Worm (Caenorhabditis elegans) whole organism, L1 larva: ENCODE data around the gene ttr-5.

Source experiments
- C04F5.9 ChIP-seq: sonication (generic microtip); optimal IDR thresholded peaks from 2 replicates; lab custom pipeline; 2016; ENCODE audit warnings: missing genetic modification characterization, missing compliant biosample characterization
- C16A3.4 ChIP-seq: fragments of 150-350 bp; optimal IDR thresholded peaks from 2 replicates; lab custom pipeline; 2014; ENCODE audit warnings: missing biosample characterization, missing genetic modification characterization
- F16B12.6 ChIP-seq: fragments of 150-350 bp; optimal IDR thresholded peaks from 2 replicates; lab custom pipeline; 2014; ENCODE audit warnings: missing biosample characterization, missing genetic modification characterization
- aha-1 ChIP-seq: fragments of 150-350 bp; optimal IDR thresholded peaks from 2 replicates; lab custom pipeline; 2014; ENCODE audit warnings: missing biosample characterization, missing genetic modification characterization
- alr-1 ChIP-seq: fragments of 200-800 bp; sonication (Bioruptor generic); optimal IDR thresholded peaks from 2 replicates; lab custom pipeline; 2018; ENCODE audit warnings: borderline replicate concordance, mild to moderate bottlenecking, missing genetic modification characterization, missing compliant biosample characterization
- ama-1 ChIP-seq: fragments of 150-350 bp; optimal IDR thresholded peaks from 2 replicates; lab custom pipeline; 2014
- blmp-1 ChIP-seq: fragments of 150-350 bp; optimal IDR thresholded peaks from 2 replicates; lab custom pipeline; 2014; ENCODE audit warnings: missing biosample characterization, missing genetic modification characterization
- ceh-63 ChIP-seq: fragments of 200-800 bp; sonication (Bioruptor generic); optimal IDR thresholded peaks from 2 replicates; lab custom pipeline; 2018; ENCODE audit warnings: mild to moderate bottlenecking, missing genetic modification characterization, missing compliant biosample characterization
- ceh-8 ChIP-seq: fragments of 200-800 bp; sonication (Bioruptor generic); optimal IDR thresholded peaks from 2 replicates; lab custom pipeline; 2018; ENCODE audit warnings: mild to moderate bottlenecking, missing genetic modification characterization, moderate library complexity, missing compliant biosample characterization
- ceh-82 ChIP-seq, 3 experiments: fragments of 150-350 bp in 1 of 3; sonication (generic microtip) in 2 of 3; optimal IDR thresholded peaks; 2 replicates each; lab custom pipeline; 2014 to 2017; ENCODE audit warnings: missing biosample characterization in 3 of 3, missing genetic modification characterization in 3 of 3
- ceh-88 ChIP-seq: fragments of 200-800 bp; sonication (Bioruptor generic); IDR thresholded peaks from 2 replicates; pipeline ENCODE4 v1.3.6; 2022; ENCODE audit warnings: missing genetic modification characterization, missing compliant biosample characterization
- ces-1 ChIP-seq: fragments of 150-350 bp; optimal IDR thresholded peaks from 2 replicates; lab custom pipeline; 2014; ENCODE audit warnings: missing biosample characterization, missing genetic modification reagents, missing genetic modification characterization
- dpl-1 ChIP-seq, 3 experiments: fragments of 150-350 bp in 2 of 3; sonication (generic microtip) in 1 of 3; optimal IDR thresholded peaks; 2 replicates each; lab custom pipeline; 2014 to 2017; ENCODE audit warnings: missing biosample characterization in 3 of 3, missing genetic modification characterization in 3 of 3, missing genetic modification reagents in 3 of 3
- efl-1 ChIP-seq, 4 experiments: fragments of 150-350 bp; optimal IDR thresholded peaks in 3 of 4; peaks in 1 of 4; 1 replicate in 1 of 4; 2 replicates in 3 of 4; lab custom pipeline; 2014; ENCODE audit warnings: missing biosample characterization in 2 of 4, missing genetic modification characterization in 2 of 4, missing genetic modification reagents in 2 of 4
- egl-13 ChIP-seq: sonication (generic microtip); optimal IDR thresholded peaks from 2 replicates; lab custom pipeline; 2016; ENCODE audit warnings: missing genotype, missing genetic modification reagents, missing genetic modification characterization, missing compliant biosample characterization
- fkh-10 ChIP-seq: sonication (generic microtip); optimal IDR thresholded peaks from 2 replicates; lab custom pipeline; 2017; ENCODE audit warnings: missing biosample characterization, missing genetic modification reagents, missing genetic modification characterization
- fkh-4 ChIP-seq: sonication (generic microtip); optimal IDR thresholded peaks from 2 replicates; lab custom pipeline; 2016; ENCODE audit warnings: missing compliant biosample characterization, missing genetic modification characterization, borderline replicate concordance
- fkh-8 ChIP-seq: sonication (generic microtip); optimal IDR thresholded peaks from 2 replicates; lab custom pipeline; 2016; ENCODE audit warnings: mild to moderate bottlenecking, missing genetic modification characterization, missing compliant biosample characterization
- grh-1 ChIP-seq: fragments of 200-800 bp; sonication (Bioruptor generic); IDR thresholded peaks from 2 replicates; pipeline ENCODE4 v1.3.6; 2022; ENCODE audit warnings: missing genetic modification reagents, missing genetic modification characterization, missing compliant biosample characterization
- hlh-17 ChIP-seq: fragments of 200-800 bp; sonication (Bioruptor generic); optimal IDR thresholded peaks from 2 replicates; lab custom pipeline; 2018; ENCODE audit warnings: missing genetic modification characterization, mild to moderate bottlenecking, missing compliant biosample characterization, moderate library complexity, borderline replicate concordance
- hpl-2 ChIP-seq: fragments of 150-350 bp; optimal IDR thresholded peaks from 2 replicates; lab custom pipeline; 2014; ENCODE audit warnings: missing biosample characterization, missing genetic modification reagents, missing genetic modification characterization
- irx-1 ChIP-seq: sonication (generic microtip); optimal IDR thresholded peaks from 2 replicates; lab custom pipeline; 2016; ENCODE audit warnings: missing genetic modification characterization, missing compliant biosample characterization
- lin-14 ChIP-seq: fragments of 200-800 bp; sonication (Bioruptor generic); optimal IDR thresholded peaks from 2 replicates; lab custom pipeline; 2018; ENCODE audit warnings: mild to moderate bottlenecking, missing genetic modification characterization, moderate library complexity, missing compliant biosample characterization
- lsy-2 ChIP-seq, 2 experiments: fragments of 150-350 bp; optimal IDR thresholded peaks; 2 replicates each; lab custom pipeline; 2014; ENCODE audit warnings: missing biosample characterization in 2 of 2, missing genetic modification characterization in 2 of 2
- mdl-1 ChIP-seq, 2 experiments: fragments of 150-350 bp; optimal IDR thresholded peaks; 2 replicates each; lab custom pipeline; 2014 to 2017; ENCODE audit warnings: missing biosample characterization in 2 of 2, missing genetic modification characterization in 2 of 2, inconsistent platforms in 1 of 2
- mef-2 ChIP-seq: fragments of 150-350 bp; optimal IDR thresholded peaks from 2 replicates; lab custom pipeline; 2014; ENCODE audit warnings: missing biosample characterization, missing genetic modification characterization
- mep-1 ChIP-seq: fragments of 150-350 bp; optimal IDR thresholded peaks from 2 replicates; lab custom pipeline; 2014; ENCODE audit warnings: missing biosample characterization, missing genetic modification characterization
- nhr-11 ChIP-seq: fragments of 150-350 bp; optimal IDR thresholded peaks from 2 replicates; lab custom pipeline; 2014; ENCODE audit warnings: missing biosample characterization, missing genetic modification characterization
- nhr-19 ChIP-seq: fragments of 200-800 bp; sonication (Bioruptor generic); conservative IDR thresholded peaks from 2 replicates; pipeline ENCODE4 v1.3.6; 2022; ENCODE audit warnings: missing genetic modification characterization, missing compliant biosample characterization
- nhr-20 ChIP-seq: sonication (generic microtip); optimal IDR thresholded peaks from 2 replicates; lab custom pipeline; 2016; ENCODE audit warnings: mild to moderate bottlenecking, missing genetic modification characterization, missing compliant biosample characterization
- nhr-237 ChIP-seq: fragments of 150-350 bp; optimal IDR thresholded peaks from 2 replicates; lab custom pipeline; 2014; ENCODE audit warnings: missing biosample characterization, missing genetic modification characterization
- nhr-47 ChIP-seq: sonication (generic microtip); optimal IDR thresholded peaks from 2 replicates; lab custom pipeline; 2016; ENCODE audit warnings: mild to moderate bottlenecking, missing genetic modification characterization, moderate library complexity, missing compliant biosample characterization
- nhr-71 ChIP-seq: sonication (generic microtip); optimal IDR thresholded peaks from 2 replicates; lab custom pipeline; 2016; ENCODE audit warnings: mild to moderate bottlenecking, missing genetic modification characterization, moderate library complexity, missing compliant biosample characterization
- nhr-76 ChIP-seq: sonication (generic microtip); optimal IDR thresholded peaks from 2 replicates; lab custom pipeline; 2017; ENCODE audit warnings: missing biosample characterization, missing genetic modification characterization
- pqm-1 ChIP-seq: sonication (generic microtip); optimal IDR thresholded peaks from 3 replicates; lab custom pipeline; 2017; ENCODE audit warnings: missing biosample characterization, missing genetic modification characterization
- rnt-1 ChIP-seq: sonication (generic microtip); optimal IDR thresholded peaks from 2 replicates; lab custom pipeline; 2016; ENCODE audit warnings: mild to moderate bottlenecking, missing genetic modification characterization, moderate library complexity, missing compliant biosample characterization
- snpc-4 ChIP-seq: fragments of 150-350 bp; optimal IDR thresholded peaks from 2 replicates; lab custom pipeline; 2014; ENCODE audit warnings: missing biosample characterization, missing genetic modification characterization
- snu-23 ChIP-seq: sonication (generic microtip); optimal IDR thresholded peaks from 2 replicates; lab custom pipeline; 2016; ENCODE audit warnings: missing genetic modification characterization, missing compliant biosample characterization
- sox-4 ChIP-seq: sonication (generic microtip); optimal IDR thresholded peaks from 2 replicates; lab custom pipeline; 2016; ENCODE audit warnings: missing genetic modification characterization, missing compliant biosample characterization
- sptf-1 ChIP-seq: fragments of 150-350 bp; optimal IDR thresholded peaks from 2 replicates; lab custom pipeline; 2014; ENCODE audit warnings: missing biosample characterization, missing genetic modification characterization
- sup-37 ChIP-seq: fragments of 200-800 bp; sonication (Bioruptor generic); optimal IDR thresholded peaks from 2 replicates; lab custom pipeline; 2018; ENCODE audit warnings: mild to moderate bottlenecking, missing genetic modification characterization, missing compliant biosample characterization
- swsn-7 ChIP-seq: sonication (generic microtip); optimal IDR thresholded peaks from 2 replicates; lab custom pipeline; 2016; ENCODE audit warnings: missing genetic modification characterization, missing compliant biosample characterization
- tbx-2 ChIP-seq: sonication (generic microtip); optimal IDR thresholded peaks from 2 replicates; lab custom pipeline; 2016; ENCODE audit warnings: missing genetic modification characterization, missing compliant biosample characterization
- unc-130 ChIP-seq: fragments of 150-350 bp; optimal IDR thresholded peaks from 2 replicates; lab custom pipeline; 2017; ENCODE audit warnings: missing biosample characterization, missing genetic modification characterization, inconsistent platforms
- unc-86 ChIP-seq: sonication (generic microtip); optimal IDR thresholded peaks from 2 replicates; lab custom pipeline; 2016; ENCODE audit warnings: missing genetic modification characterization, missing compliant biosample characterization
- unc-98 ChIP-seq: fragments of 200-800 bp; sonication (Bioruptor generic); IDR thresholded peaks from 2 replicates; pipeline ENCODE4 v1.3.6; 2022; ENCODE audit warnings: missing genetic modification characterization, missing compliant biosample characterization
- vab-15 ChIP-seq: sonication (generic microtip); optimal IDR thresholded peaks from 2 replicates; lab custom pipeline; 2017; ENCODE audit warnings: missing genotype, mild to moderate bottlenecking, missing genetic modification characterization, missing compliant biosample characterization
- xbp-1 ChIP-seq: sonication (generic microtip); optimal IDR thresholded peaks from 2 replicates; lab custom pipeline; 2016; ENCODE audit warnings: missing genetic modification characterization, missing compliant biosample characterization
- zag-1 ChIP-seq: fragments of 150-350 bp; optimal IDR thresholded peaks from 2 replicates; lab custom pipeline; 2014; ENCODE audit warnings: missing biosample characterization, missing genetic modification characterization
- zip-4 ChIP-seq: fragments of 200-800 bp; sonication (Bioruptor generic); optimal IDR thresholded peaks from 2 replicates; lab custom pipeline; 2018; ENCODE audit warnings: mild to moderate bottlenecking, missing genetic modification characterization, moderate library complexity, missing compliant biosample characterization
- ztf-11 ChIP-seq, 2 experiments: sonication (generic microtip); optimal IDR thresholded peaks; 2 replicates each; lab custom pipeline; 2016 to 2017; ENCODE audit warnings: missing genetic modification characterization in 2 of 2, missing biosample characterization in 1 of 2, missing compliant biosample characterization in 1 of 2

ttr-5 gene

DNA sequence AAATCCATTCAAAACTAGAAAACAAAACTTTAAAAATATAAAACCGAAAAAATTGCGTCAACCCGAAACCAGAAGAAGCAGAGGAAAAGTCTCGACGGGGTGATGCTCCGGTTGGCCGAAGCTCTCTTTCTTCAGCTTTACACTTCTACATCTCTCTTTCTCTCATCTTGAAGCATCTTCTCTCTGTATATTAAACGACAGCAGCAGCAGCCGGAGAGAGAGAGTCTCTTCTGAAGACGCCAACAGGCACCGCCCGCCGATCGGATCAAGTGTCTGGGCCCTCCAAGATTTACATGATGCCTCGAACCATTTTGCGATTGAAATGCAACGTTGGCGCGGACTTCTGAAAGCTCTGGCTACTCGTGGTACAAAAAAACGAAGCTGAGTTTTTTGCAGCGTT is 16.6 kb downstream of the ttr-5 start:
- TF ChIP-seq lin-14 (peak; percentile 15), rnt-1 (tag; lab: Kevin White, UChicago) (peak; percentile 47), lsy-2 (tag; optimal IDR thresholded peaks at IDR 0.05; lab: Kevin White, UChicago) (peak in 1 of 2 experiments; percentile 20), nhr-237 (tag; lab: Kevin White, UChicago) (no peak), nhr-71 (tag; lab: Kevin White, UChicago) (peak; percentile 30)

DNA sequence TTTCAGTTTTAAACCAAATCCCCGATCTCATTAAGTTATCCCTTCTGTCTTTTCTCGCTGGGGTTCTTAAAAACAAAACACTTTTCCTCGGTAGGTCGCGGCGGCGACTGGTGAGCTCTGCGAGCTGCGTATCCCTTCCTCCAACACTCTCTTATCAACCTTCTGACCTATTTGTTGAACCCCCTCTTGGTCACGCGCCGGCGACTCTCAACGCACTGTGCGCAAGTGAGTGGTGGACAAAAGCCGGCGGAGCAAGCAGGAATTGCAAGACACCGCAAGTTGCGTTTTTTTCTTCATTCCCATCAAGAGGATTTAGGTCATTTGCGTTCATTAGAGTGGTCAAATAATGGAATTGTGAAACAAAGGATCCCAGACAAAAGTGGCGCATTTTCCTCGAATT is 23.7 kb downstream of the ttr-5 start:
- TF ChIP-seq nhr-76 (tag; lab: Kevin White, UChicago) (no peak), C04F5.9 (no peak), ama-1 (lab: Kevin White, UChicago) (no peak), tbx-2 (tag; lab: Kevin White, UChicago) (peak; percentile 31), vab-15 (tag; lab: Kevin White, UChicago) (no peak), swsn-7 (tag; lab: Kevin White, UChicago) (no peak), mdl-1 (tag; optimal IDR thresholded peaks at IDR 0.05; lab: Kevin White, UChicago) (peak in 1 of 2 experiments; percentile 27), hpl-2 (GFP tag; lab: Kevin White, UChicago) (no peak), ceh-82 (tag; optimal IDR thresholded peaks at IDR 0.05; lab: Kevin White, UChicago) (no peak), lin-14 (peak; percentile 64), mep-1 (tag; lab: Kevin White, UChicago) (no peak), sptf-1 (tag; lab: Kevin White, UChicago) (no peak), sup-37 (no peak), snpc-4 (tag; lab: Kevin White, UChicago) (no peak), egl-13 (no peak), zip-4 (GFP tag; lab: Kevin White, UChicago) (no peak), fkh-4 (tag; lab: Kevin White, UChicago) (no peak), ceh-8 (GFP tag; lab: Kevin White, UChicago) (no peak), xbp-1 (tag; lab: Kevin White, UChicago) (no peak), ztf-11 (tag; optimal IDR thresholded peaks at IDR 0.05; lab: Kevin White, UChicago) (no peak), F16B12.6 (no peak), irx-1 (tag; lab: Kevin White, UChicago) (no peak), ceh-88 (no peak), ces-1 (GFP tag; lab: Kevin White, UChicago) (no peak), blmp-1 (tag; lab: Kevin White, UChicago) (no peak), pqm-1 (no peak), C16A3.4 (tag; lab: Kevin White, UChicago) (no peak), sox-4 (tag; lab: Kevin White, UChicago) (no peak), nhr-20 (tag; lab: Kevin White, UChicago) (no peak), grh-1 (GFP tag; lab: Robert Waterston, UW) (no peak), rnt-1 (tag; lab: Kevin White, UChicago) (peak; percentile 60), mef-2 (tag; lab: Kevin White, UChicago) (no peak), dpl-1 (GFP tag; optimal IDR thresholded peaks at IDR 0.05; lab: Kevin White, UChicago) (peak in 1 of 3 experiments; percentile 6), nhr-47 (no peak), unc-86 (tag; lab: Kevin White, UChicago) (no peak), efl-1 (optimal IDR thresholded peaks at IDR 0.05; lab: Kevin White, UChicago) (peak; percentile 22 to 24), efl-1 (GFP tag; optimal IDR thresholded peaks at IDR 0.05 in 1 of 2; lab: Kevin White, UChicago) (peak; percentile 16 to 23), aha-1 (no peak), hlh-17 (GFP tag; lab: Kevin White, UChicago) (no peak), fkh-10 (GFP tag; lab: Kevin White, UChicago) (no peak), nhr-71 (tag; lab: Kevin White, UChicago) (peak; percentile 51), unc-98 (GFP tag; lab: Robert Waterston, UW) (no peak), zag-1 (no peak), nhr-19 (GFP tag; lab: Robert Waterston, UW) (0 out of 2 replicates have a peak, but pooled peaks have one; percentile 12), unc-130 (tag; lab: Kevin White, UChicago) (peak; percentile 43), fkh-8 (tag; lab: Kevin White, UChicago) (no peak), ceh-63 (GFP tag; lab: Kevin White, UChicago) (no peak), alr-1 (tag; lab: Kevin White, UChicago) (no peak), snu-23 (no peak), nhr-11 (no peak)
